Worm (Caenorhabditis elegans) whole organism, early embryonic: ENCODE results near the gene srx-2.

Experiments
- ama-1 ChIP-seq: fragments of 150-350 bp; optimal IDR thresholded peaks from 2 replicates; lab custom pipeline; 2014
- ets-7 ChIP-seq: sonication (generic microtip); optimal IDR thresholded peaks from 2 replicates; lab custom pipeline; 2016; ENCODE audit warnings: missing genotype, missing genetic modification characterization, missing compliant biosample characterization
- hnd-1 ChIP-seq: sonication (generic microtip); optimal IDR thresholded peaks from 2 replicates; lab custom pipeline; 2016; ENCODE audit warnings: missing genetic modification characterization, missing compliant biosample characterization
- sea-1 ChIP-seq: fragments of 200-800 bp; sonication (Bioruptor generic); conservative IDR thresholded peaks from 2 replicates; pipeline ENCODE4 v1.3.6; 2022; ENCODE audit warnings: missing genetic modification characterization, missing compliant biosample characterization
- tbx-37 ChIP-seq: fragments of 200-800 bp; sonication (Bioruptor generic); conservative IDR thresholded peaks from 2 replicates; pipeline ENCODE4 v1.3.6; 2022; ENCODE audit warnings: missing genetic modification reagents, missing genetic modification characterization, missing compliant biosample characterization

DNA sequence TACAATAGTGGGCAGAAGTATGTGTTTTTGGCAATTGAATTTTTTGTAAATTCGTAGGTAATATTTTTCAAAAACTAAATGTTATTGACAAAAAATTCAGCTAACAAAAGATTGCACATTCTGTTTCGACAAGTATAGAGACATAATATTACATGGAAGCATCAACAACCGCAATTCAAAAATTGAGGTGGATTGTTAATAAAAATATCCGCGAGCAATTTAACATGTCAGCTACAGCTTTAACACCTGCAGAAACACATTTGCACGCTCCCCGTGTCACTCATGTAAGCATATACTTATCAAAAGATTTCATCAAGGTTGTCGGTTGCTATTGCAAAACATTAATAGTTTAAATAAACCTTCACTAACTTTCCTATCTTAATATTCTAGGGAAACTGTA is 26.4 kb downstream of the srx-2 start, which contains the start of gene srsx-34:
- TF ChIP-seq sea-1 (GFP tag; lab: Robert Waterston, UW) (no peak), tbx-37 (GFP tag; lab: Robert Waterston, UW) (no peak), ama-1 (lab: Kevin White, UChicago) (no peak), hnd-1 (no peak), ets-7 (tag; lab: Kevin White, UChicago) (no peak)
